Worm (Caenorhabditis elegans) whole organism, early embryonic: Measurements from ENCODE around the gene M176.11.

Source experiments
- F13C5.2 ChIP-seq: sonication (generic microtip); optimal IDR thresholded peaks from 2 replicates; lab custom pipeline; 2017; ENCODE audit warnings: mild to moderate bottlenecking, missing genetic modification characterization, inconsistent platforms, missing compliant biosample characterization
- aly-1 ChIP-seq: sonication (generic microtip); optimal IDR thresholded peaks from 2 replicates; lab custom pipeline; 2016; ENCODE audit warnings: missing genetic modification characterization, missing compliant biosample characterization
- ama-1 ChIP-seq: fragments of 150-350 bp; optimal IDR thresholded peaks from 2 replicates; lab custom pipeline; 2014
- ceh-36 ChIP-seq: sonication (generic microtip); optimal IDR thresholded peaks from 2 replicates; lab custom pipeline; 2016; ENCODE audit warnings: missing genetic modification characterization, inconsistent platforms, missing compliant biosample characterization
- hmg-4 ChIP-seq: fragments of 200-800 bp; sonication (Bioruptor generic); optimal IDR thresholded peaks from 2 replicates; lab custom pipeline; 2018; ENCODE audit warnings: mild to moderate bottlenecking, missing genetic modification characterization, missing compliant biosample characterization
- pes-1 ChIP-seq: fragments of 200-800 bp; sonication (Bioruptor generic); IDR thresholded peaks from 2 replicates; pipeline ENCODE4 v1.3.6; 2022; ENCODE audit warnings: missing genetic modification reagents, missing genetic modification characterization, missing compliant biosample characterization
- tbx-37 ChIP-seq: fragments of 200-800 bp; sonication (Bioruptor generic); conservative IDR thresholded peaks from 2 replicates; pipeline ENCODE4 v1.3.6; 2022; ENCODE audit warnings: missing genetic modification reagents, missing genetic modification characterization, missing compliant biosample characterization

DNA sequence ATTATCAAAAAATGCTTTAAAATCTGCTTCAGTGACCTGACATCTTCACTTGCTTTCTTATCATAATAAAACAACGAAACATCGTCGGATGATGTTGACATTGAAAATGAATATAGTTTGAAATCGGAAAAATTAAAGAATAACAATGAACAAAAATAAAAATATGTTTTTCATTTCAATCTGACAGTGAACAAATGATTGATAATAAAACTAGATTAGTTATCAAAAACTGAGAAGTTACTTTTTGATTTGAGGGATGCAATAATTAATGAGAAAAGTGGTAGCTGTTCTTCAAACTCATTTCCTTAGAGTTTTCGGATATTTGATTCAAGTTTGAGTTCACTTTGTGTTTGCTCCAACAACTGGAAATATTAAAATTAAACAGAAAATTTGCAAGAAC is 21.5 kb downstream of the M176.11 start, which contains the start of gene chil-15:
- TF ChIP-seq tbx-37 (GFP tag; lab: Robert Waterston, UW) (no peak), hmg-4 (GFP tag; lab: Kevin White, UChicago) (no peak), ceh-36 (no peak), aly-1 (tag; lab: Kevin White, UChicago) (no peak), pes-1 (GFP tag; lab: Robert Waterston, UW) (no peak), ama-1 (lab: Kevin White, UChicago) (no peak), F13C5.2 (tag; lab: Kevin White, UChicago) (no peak)
